Worm (Caenorhabditis elegans): Measurements from ENCODE around the gene syf-2.
A peak's percentile ranks its signal among the peaks of the same experiment; 100 is the strongest.

The syf-2 gene

ce11 chrIII:7184022-7184421 is 22.1 kb upstream of the syf-2 start, which contains the start of gene yju-2:
TSS of gene yju-2 (plus strand) at chrIII:7184336.
- no peak for TF ChIP-seq pes-1 (GFP tag; IDR thresholded peaks at IDR 0.05)
- no peak for TF ChIP-seq F13C5.2 (tag; optimal IDR thresholded peaks at IDR 0.05)
- TF ChIP-seq tbx-37 (GFP tag; conservative IDR thresholded peaks at IDR 0.05): no peak

DNA sequence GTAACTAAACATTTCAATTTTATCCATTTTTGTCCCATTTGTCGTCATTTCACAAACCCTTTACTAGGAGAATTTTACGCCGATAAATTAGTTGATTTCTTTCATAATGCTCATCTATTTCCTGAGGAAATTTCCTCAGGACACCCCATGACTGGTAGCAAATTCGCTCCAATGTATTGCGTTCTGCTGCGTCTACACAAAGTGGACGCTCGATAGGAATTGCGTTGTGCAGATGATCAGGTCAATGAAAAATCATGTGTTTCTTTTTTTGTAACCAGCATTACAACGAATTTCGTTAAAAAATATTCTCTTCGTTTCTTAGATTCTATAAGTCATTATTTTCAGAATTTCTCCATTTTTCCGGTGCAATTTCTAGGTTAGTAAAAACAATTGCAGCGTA is 19.9 kb upstream of the syf-2 start, which contains the start of gene epg-4:
TSS of gene epg-4 (plus strand) at position 346 of the 400 bp plus-strand sequence.
- TF ChIP-seq sea-1 (GFP tag; conservative IDR thresholded peaks at IDR 0.05): no peak
- TF ChIP-seq ama-1 (optimal IDR thresholded peaks at IDR 0.05): no peak
- TF ChIP-seq F13C5.2 (tag; optimal IDR thresholded peaks at IDR 0.05): peak; percentile 38

DNA sequence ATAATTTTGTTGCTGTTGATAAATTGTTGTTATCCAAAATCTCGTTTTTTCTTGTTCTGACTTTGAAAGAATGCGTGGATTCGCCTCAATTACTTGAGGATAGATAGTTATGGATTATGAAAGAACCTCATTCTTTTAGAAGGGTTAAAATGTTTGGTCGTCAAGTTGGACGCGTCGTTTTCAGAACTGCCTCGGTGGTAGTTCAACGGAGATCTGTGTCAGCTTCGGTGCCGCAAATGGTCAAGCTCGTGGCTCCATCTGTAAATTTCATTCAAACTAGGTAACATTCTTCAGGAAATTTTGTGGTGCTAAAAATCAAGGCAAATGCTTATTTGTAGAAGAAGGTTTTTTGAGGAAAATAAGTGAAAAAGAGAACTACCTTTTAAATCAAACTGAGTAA is 18.7 kb upstream of the syf-2 start, which contains the start of gene ndab-2:
TSS of gene ndab-2 (plus strand) at position 140 of the 400 bp plus-strand sequence.
- TF ChIP-seq scrt-1 (GFP tag; IDR thresholded peaks at IDR 0.05): no peak
- TF ChIP-seq pes-1 (GFP tag; IDR thresholded peaks at IDR 0.05): no peak
- TF ChIP-seq ets-7 (tag; optimal IDR thresholded peaks at IDR 0.05): no peak
- no peak for TF ChIP-seq ama-1 (optimal IDR thresholded peaks at IDR 0.05)

- TF ChIP-seq ets-7 (tag; optimal IDR thresholded peaks at IDR 0.05) (no peak), sea-1 (GFP tag; conservative IDR thresholded peaks at IDR 0.05) (no peak), F13C5.2 (tag; optimal IDR thresholded peaks at IDR 0.05) (peak; percentile 71), hmg-4 (GFP tag; optimal IDR thresholded peaks at IDR 0.05) (no peak), aly-1 (tag; optimal IDR thresholded peaks at IDR 0.05) (no peak), ceh-36 (tag; optimal IDR thresholded peaks at IDR 0.05) (no peak)
Observed at ce11 chrIII:7179538-7180301, 17.8 kb upstream of the syf-2 start, which contains the start of the genes rps-14 and rpl-36. TSS of gene rps-14 (minus strand) at chrIII:7179588. TSS of gene rpl-36 (plus strand) at chrIII:7180251.

DNA sequence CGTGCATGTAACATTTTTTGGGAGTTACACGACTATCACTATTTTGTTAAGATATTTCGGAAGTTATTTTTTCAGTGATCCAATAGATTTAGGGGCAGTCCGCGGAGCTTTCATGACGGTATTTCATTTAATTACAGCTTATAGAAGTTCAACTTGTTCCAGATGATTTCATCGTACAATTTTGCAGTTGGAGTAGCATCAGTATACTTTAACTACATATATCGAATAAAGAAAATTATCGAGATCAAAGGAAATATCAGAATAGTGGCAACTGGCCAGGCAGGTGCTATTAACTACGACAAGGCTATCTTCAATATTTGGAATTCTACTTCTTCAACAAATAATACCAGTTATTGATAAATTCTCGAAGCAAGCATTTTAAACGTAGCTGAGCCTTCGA is 16.6 kb upstream of the syf-2 start:
- TF ChIP-seq tra-4 (tag; optimal IDR thresholded peaks at IDR 0.05): no peak
- TF ChIP-seq flt-1 (GFP tag; IDR thresholded peaks at IDR 0.05): no peak
- no peak for TF ChIP-seq sea-1 (GFP tag; conservative IDR thresholded peaks at IDR 0.05)
- no peak for TF ChIP-seq ets-7 (tag; optimal IDR thresholded peaks at IDR 0.05)
- no peak for TF ChIP-seq scrt-1 (GFP tag; IDR thresholded peaks at IDR 0.05)

- TF ChIP-seq tbx-37 (GFP tag; conservative IDR thresholded peaks at IDR 0.05): no peak
- no peak for TF ChIP-seq F13C5.2 (tag; optimal IDR thresholded peaks at IDR 0.05)
- TF ChIP-seq ceh-36 (tag; optimal IDR thresholded peaks at IDR 0.05): no peak
- no peak for TF ChIP-seq sea-1 (GFP tag; conservative IDR thresholded peaks at IDR 0.05)
- TF ChIP-seq ceh-13 (GFP tag; optimal IDR thresholded peaks at IDR 0.05): no peak
- TF ChIP-seq ama-1 (optimal IDR thresholded peaks at IDR 0.05): no peak
- no peak for TF ChIP-seq B0310.2 (tag; optimal IDR thresholded peaks at IDR 0.05)
- TF ChIP-seq hmg-4 (GFP tag; optimal IDR thresholded peaks at IDR 0.05): no peak
- no peak for TF ChIP-seq tbx-11 (GFP tag; IDR thresholded peaks at IDR 0.05)
- TF ChIP-seq pes-1 (GFP tag; IDR thresholded peaks at IDR 0.05): no peak
- TF ChIP-seq ets-7 (tag; optimal IDR thresholded peaks at IDR 0.05): no peak
- no peak for TF ChIP-seq scrt-1 (GFP tag; IDR thresholded peaks at IDR 0.05)
- TF ChIP-seq tra-4 (tag; optimal IDR thresholded peaks at IDR 0.05): no peak
- no peak for TF ChIP-seq flt-1 (GFP tag; IDR thresholded peaks at IDR 0.05)
- TF ChIP-seq hnd-1 (tag; optimal IDR thresholded peaks at IDR 0.05): no peak
- TF ChIP-seq hmbx-1 (tag; optimal IDR thresholded peaks at IDR 0.05): no peak
Observed at ce11 chrIII:7170090-7170489, 8.2 kb upstream of the syf-2 start.

DNA sequence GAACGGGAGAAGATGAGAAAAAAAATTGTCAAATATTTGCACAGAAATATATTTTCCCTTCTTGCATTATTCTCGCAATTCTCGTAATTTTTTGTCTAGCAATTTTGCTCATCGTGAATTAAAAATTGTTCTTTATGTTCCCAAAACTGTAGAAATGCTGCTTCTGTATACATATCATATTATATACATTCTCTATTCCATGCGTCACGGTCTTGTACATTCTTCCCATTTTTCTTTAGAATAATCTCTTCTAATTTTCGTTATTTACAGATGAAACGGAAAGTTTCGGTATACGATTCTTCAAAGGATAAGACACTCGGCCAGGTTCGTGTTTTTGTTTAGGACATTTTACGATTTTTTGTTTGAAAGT is 5.6 kb upstream of the syf-2 start, which contains the start of gene acs-4:
TSS of gene acs-4 (plus strand) at position 271 of the 370 bp plus-strand sequence.
- no peak for TF ChIP-seq hmbx-1 (tag; optimal IDR thresholded peaks at IDR 0.05)
- TF ChIP-seq flt-1 (GFP tag; IDR thresholded peaks at IDR 0.05): no peak
- no peak for TF ChIP-seq hnd-1 (tag; optimal IDR thresholded peaks at IDR 0.05)
- no peak for TF ChIP-seq ama-1 (optimal IDR thresholded peaks at IDR 0.05)
- no peak for TF ChIP-seq sea-1 (GFP tag; conservative IDR thresholded peaks at IDR 0.05)
- TF ChIP-seq B0310.2 (tag; optimal IDR thresholded peaks at IDR 0.05): no peak
- no peak for TF ChIP-seq scrt-1 (GFP tag; IDR thresholded peaks at IDR 0.05)
- TF ChIP-seq ets-7 (tag; optimal IDR thresholded peaks at IDR 0.05): no peak
- no peak for TF ChIP-seq tra-4 (tag; optimal IDR thresholded peaks at IDR 0.05)
- TF ChIP-seq tbx-11 (GFP tag; IDR thresholded peaks at IDR 0.05): no peak
- no peak for TF ChIP-seq ceh-13 (GFP tag; optimal IDR thresholded peaks at IDR 0.05)
- TF ChIP-seq tbx-37 (GFP tag; conservative IDR thresholded peaks at IDR 0.05): no peak
- TF ChIP-seq ceh-36 (tag; optimal IDR thresholded peaks at IDR 0.05): no peak
- no peak for TF ChIP-seq aly-1 (tag; optimal IDR thresholded peaks at IDR 0.05)

ce11 chrIII:7166664-7167567 is 5.0 kb upstream of the syf-2 start:
- TF ChIP-seq hmg-4 (GFP tag; optimal IDR thresholded peaks at IDR 0.05): no peak
- no peak for TF ChIP-seq tbx-11 (GFP tag; IDR thresholded peaks at IDR 0.05)
- no peak for TF ChIP-seq hmbx-1 (tag; optimal IDR thresholded peaks at IDR 0.05)
- TF ChIP-seq F13C5.2 (tag; optimal IDR thresholded peaks at IDR 0.05): no peak
- no peak for TF ChIP-seq ama-1 (optimal IDR thresholded peaks at IDR 0.05)
- no peak for TF ChIP-seq ceh-13 (GFP tag; optimal IDR thresholded peaks at IDR 0.05)
- TF ChIP-seq B0310.2 (tag; optimal IDR thresholded peaks at IDR 0.05): no peak
- TF ChIP-seq ceh-36 (tag; optimal IDR thresholded peaks at IDR 0.05): no peak
- no peak for TF ChIP-seq hnd-1 (tag; optimal IDR thresholded peaks at IDR 0.05)
- TF ChIP-seq tra-4 (tag; optimal IDR thresholded peaks at IDR 0.05): no peak
- no peak for TF ChIP-seq tbx-37 (GFP tag; conservative IDR thresholded peaks at IDR 0.05)
- no peak for TF ChIP-seq scrt-1 (GFP tag; IDR thresholded peaks at IDR 0.05)
- no peak for TF ChIP-seq flt-1 (GFP tag; IDR thresholded peaks at IDR 0.05)
- no peak for TF ChIP-seq aly-1 (tag; optimal IDR thresholded peaks at IDR 0.05)
- TF ChIP-seq ets-7 (tag; optimal IDR thresholded peaks at IDR 0.05): no peak
- no peak for TF ChIP-seq sea-1 (GFP tag; conservative IDR thresholded peaks at IDR 0.05)
- no peak for TF ChIP-seq pes-1 (GFP tag; IDR thresholded peaks at IDR 0.05)
